Worm (Caenorhabditis elegans) whole organism, L2 larva: ENCODE data around the gene C09F5.3.

ENCODE experiments used
- ceh-82 ChIP-seq: fragments of 150-350 bp; optimal IDR thresholded peaks from 2 replicates; lab custom pipeline; 2014; ENCODE audit warnings: missing biosample characterization, missing genetic modification characterization
- lin-13 ChIP-seq: fragments of 150-350 bp; optimal IDR thresholded peaks from 2 replicates; lab custom pipeline; 2014; ENCODE audit warnings: missing biosample characterization, missing genetic modification reagents, missing genetic modification characterization
- lin-39 ChIP-seq: fragments of 150-350 bp; optimal IDR thresholded peaks from 2 replicates; lab custom pipeline; 2014; ENCODE audit warnings: missing biosample characterization, missing genetic modification reagents, missing genetic modification characterization
- mdl-1 ChIP-seq, 2 experiments: fragments of 150-350 bp in 1 of 2; sonication (generic microtip) in 1 of 2; optimal IDR thresholded peaks; 2 replicates each; lab custom pipeline; 2017; ENCODE audit warnings: missing biosample characterization in 2 of 2, missing genetic modification characterization in 2 of 2
- nhr-10 ChIP-seq: sonication (generic microtip); optimal IDR thresholded peaks from 2 replicates; lab custom pipeline; 2017; ENCODE audit warnings: missing biosample characterization, missing genetic modification characterization
- nhr-25 ChIP-seq: fragments of 150-350 bp; sonication (generic microtip); optimal IDR thresholded peaks from 3 replicates; lab custom pipeline; 2014; ENCODE audit warnings: missing biosample characterization, missing genetic modification characterization
- nhr-6 ChIP-seq: fragments of 150-350 bp; optimal IDR thresholded peaks from 2 replicates; lab custom pipeline; 2014; ENCODE audit warnings: missing biosample characterization, missing genetic modification characterization
- skn-1 ChIP-seq: sonication (generic microtip); optimal IDR thresholded peaks from 2 replicates; lab custom pipeline; 2017; ENCODE audit warnings: missing biosample characterization, missing genetic modification characterization
- unc-39 ChIP-seq: fragments of 150-350 bp; optimal IDR thresholded peaks from 2 replicates; lab custom pipeline; 2014; ENCODE audit warnings: missing biosample characterization, missing genetic modification characterization
- unc-62 ChIP-seq: fragments of 150-350 bp; optimal IDR thresholded peaks from 2 replicates; lab custom pipeline; 2014; ENCODE audit warnings: missing biosample characterization, missing genetic modification reagents, missing genetic modification characterization
- ztf-4 ChIP-seq: fragments of 150-350 bp; optimal IDR thresholded peaks from 2 replicates; lab custom pipeline; 2014; ENCODE audit warnings: missing biosample characterization, missing genetic modification characterization

ce11 chrIII:641759-642158, 23.3 kb downstream of the C09F5.3 start, which contains the start of gene W06E11.1:
- TF ChIP-seq skn-1 (tag; lab: Kevin White, UChicago) (no peak), unc-39 (tag; lab: Kevin White, UChicago) (no peak), ceh-82 (tag; lab: Kevin White, UChicago) (no peak), nhr-6 (tag; lab: Kevin White, UChicago) (no peak), unc-62 (GFP tag; lab: Kevin White, UChicago) (no peak), ztf-4 (tag; lab: Kevin White, UChicago) (no peak), nhr-10 (tag; lab: Kevin White, UChicago) (no peak), nhr-25 (tag; lab: Kevin White, UChicago) (no peak), lin-39 (tag; lab: Kevin White, UChicago) (no peak), mdl-1 (tag; optimal IDR thresholded peaks at IDR 0.05; lab: Kevin White, UChicago) (no peak), lin-13 (GFP tag; lab: Kevin White, UChicago) (no peak)
